Fruit fly (Drosophila melanogaster) whole organism, prepupa: ENCODE measurements around the gene CG16734.

Source experiments
- Blimp-1 ChIP-seq: fragments of 200-800 bp; sonication (Bioruptor generic); optimal IDR thresholded peaks from 3 replicates; lab custom pipeline; 2017; ENCODE audit warnings: missing biosample characterization, missing genetic modification characterization, mild to moderate bottlenecking, moderate library complexity, missing genetic modification reagents
- CG10669 ChIP-seq: fragments of 200-800 bp; sonication (Bioruptor generic); optimal IDR thresholded peaks from 3 replicates; lab custom pipeline; 2018; ENCODE audit warnings: missing biosample characterization, mild to moderate bottlenecking, missing genetic modification characterization, moderate library complexity
- CG11762 ChIP-seq: fragments of 200-800 bp; sonication (Bioruptor generic); optimal IDR thresholded peaks from 3 replicates; lab custom pipeline; 2016; ENCODE audit warnings: missing biosample characterization, missing genetic modification characterization; ENCODE audit not compliant: insufficient read depth
- CG15336 ChIP-seq: fragments of 200-800 bp; sonication (Bioruptor generic); IDR thresholded peaks from 2 replicates; pipeline ENCODE4 v1.3.6; 2022; ENCODE audit warnings: missing biosample characterization, missing genetic modification characterization
- CG1621 ChIP-seq: fragments of 200-800 bp; sonication (Bioruptor generic); optimal IDR thresholded peaks from 3 replicates; lab custom pipeline; 2018; ENCODE audit warnings: missing biosample characterization, mild to moderate bottlenecking, missing genetic modification characterization
- CG16779 ChIP-seq: fragments of 200-800 bp; sonication (Bioruptor generic); optimal IDR thresholded peaks from 3 replicates; lab custom pipeline; 2017; ENCODE audit warnings: missing biosample characterization, mild to moderate bottlenecking, missing genetic modification characterization
- CG31627 ChIP-seq: fragments of 200-800 bp; sonication (Bioruptor generic); optimal IDR thresholded peaks from 3 replicates; lab custom pipeline; 2016; ENCODE audit warnings: missing biosample characterization, missing genetic modification characterization
- CG32006 ChIP-seq: fragments of 200-800 bp; sonication (Bioruptor generic); optimal IDR thresholded peaks from 3 replicates; lab custom pipeline; 2017; ENCODE audit warnings: missing biosample characterization, mild to moderate bottlenecking, missing genetic modification characterization
- CG34406 ChIP-seq: fragments of 200-800 bp; sonication (Bioruptor generic); optimal IDR thresholded peaks from 3 replicates; lab custom pipeline; 2016; ENCODE audit warnings: missing biosample characterization, missing genetic modification characterization
- CG3919 ChIP-seq: fragments of 200-800 bp; sonication (Bioruptor generic); optimal IDR thresholded peaks from 3 replicates; lab custom pipeline; 2016; ENCODE audit warnings: missing biosample characterization, missing genetic modification characterization
- CG4318 ChIP-seq: fragments of 200-800 bp; sonication (Bioruptor generic); optimal IDR thresholded peaks from 3 replicates; lab custom pipeline; 2017; ENCODE audit warnings: missing biosample characterization, mild to moderate bottlenecking, missing genetic modification characterization
- CG6163 ChIP-seq: fragments of 200-800 bp; sonication (Bioruptor generic); IDR thresholded peaks from 3 replicates; pipeline ENCODE4 v1.3.6; 2022; ENCODE audit warnings: missing biosample characterization, missing genetic modification characterization
- CG6276 ChIP-seq: fragments of 200-800 bp; sonication (Bioruptor generic); optimal IDR thresholded peaks from 2 replicates; lab custom pipeline; 2017; ENCODE audit warnings: missing biosample characterization, mild to moderate bottlenecking, missing genetic modification characterization
- CG6792 ChIP-seq: fragments of 200-800 bp; sonication (Bioruptor generic); optimal IDR thresholded peaks from 3 replicates; lab custom pipeline; 2016; ENCODE audit warnings: missing biosample characterization, missing genetic modification characterization
- CG6854 ChIP-seq: fragments of 200-800 bp; sonication (Bioruptor generic); optimal IDR thresholded peaks from 2 replicates; lab custom pipeline; 2017; ENCODE audit warnings: missing biosample characterization, mild to moderate bottlenecking, missing genetic modification characterization
- CG7368 ChIP-seq: fragments of 200-800 bp; sonication (Bioruptor generic); optimal IDR thresholded peaks from 3 replicates; lab custom pipeline; 2016; ENCODE audit warnings: missing biosample characterization, missing genetic modification characterization
- CG8119 ChIP-seq: fragments of 200-800 bp; sonication (Bioruptor generic); IDR thresholded peaks from 3 replicates; pipeline ENCODE4 v1.3.6; 2022; ENCODE audit warnings: missing biosample characterization, missing genetic modification characterization
- CG8319 ChIP-seq: fragments of 200-800 bp; sonication (Bioruptor generic); optimal IDR thresholded peaks from 3 replicates; lab custom pipeline; 2016; ENCODE audit warnings: missing biosample characterization, missing genetic modification characterization
- CG8632 ChIP-seq: fragments of 200-800 bp; sonication (Bioruptor generic); optimal IDR thresholded peaks from 3 replicates; lab custom pipeline; 2016; ENCODE audit warnings: missing biosample characterization, missing genetic modification characterization
- CG9139 ChIP-seq: fragments of 200-800 bp; sonication (Bioruptor generic); optimal IDR thresholded peaks from 3 replicates; lab custom pipeline; 2017; ENCODE audit warnings: missing biosample characterization, mild to moderate bottlenecking, missing genetic modification characterization
- Eip75B ChIP-seq: fragments of 200-800 bp; sonication (Bioruptor generic); optimal IDR thresholded peaks from 3 replicates; lab custom pipeline; 2016; ENCODE audit warnings: missing biosample characterization, missing genetic modification characterization
- Eip78C ChIP-seq: fragments of 200-800 bp; sonication (Bioruptor generic); peaks from one replicate; lab custom pipeline; 2016; ENCODE audit warnings: missing biosample characterization, missing genetic modification characterization
- Eip93F ChIP-seq: fragments of 200-800 bp; sonication (Bioruptor generic); optimal IDR thresholded peaks from 2 replicates; lab custom pipeline; 2016; ENCODE audit warnings: missing biosample characterization, mild to moderate bottlenecking, missing genetic modification characterization
- Ets21C ChIP-seq: fragments of 200-800 bp; sonication (Bioruptor generic); optimal IDR thresholded peaks from 3 replicates; lab custom pipeline; 2016; ENCODE audit warnings: missing biosample characterization, missing genetic modification characterization
- Ets96B ChIP-seq: fragments of 200-800 bp; optimal IDR thresholded peaks from 2 replicates; lab custom pipeline; 2019; ENCODE audit warnings: missing biosample characterization, mild to moderate bottlenecking, missing genetic modification characterization, moderate library complexity
- Hr38 ChIP-seq: sonication (Bioruptor generic); optimal IDR thresholded peaks from 2 replicates; lab custom pipeline; 2016; ENCODE audit warnings: missing biosample characterization, missing genetic modification characterization
- Hr39 ChIP-seq: fragments of 200-800 bp; sonication (Bioruptor generic); optimal IDR thresholded peaks from 2 replicates; lab custom pipeline; 2016; ENCODE audit warnings: missing biosample characterization, missing genetic modification characterization
- Hr4 ChIP-seq: fragments of 200-800 bp; sonication (Bioruptor generic); optimal IDR thresholded peaks from 3 replicates; lab custom pipeline; 2016; ENCODE audit warnings: missing biosample characterization, missing genetic modification characterization
- Lpt ChIP-seq: fragments of 200-800 bp; sonication (Bioruptor generic); optimal IDR thresholded peaks from 3 replicates; lab custom pipeline; 2016; ENCODE audit warnings: missing biosample characterization, missing genetic modification characterization
- Met ChIP-seq: fragments of 200-800 bp; sonication (Bioruptor generic); optimal IDR thresholded peaks from 3 replicates; lab custom pipeline; 2016; ENCODE audit warnings: missing biosample characterization, missing genetic modification characterization
- OdsH ChIP-seq: fragments of 200-800 bp; sonication (Bioruptor generic); optimal IDR thresholded peaks from 3 replicates; lab custom pipeline; 2016; ENCODE audit warnings: missing biosample characterization, missing genetic modification characterization
- Smox ChIP-seq: fragments of 200-800 bp; sonication (Bioruptor generic); optimal IDR thresholded peaks from 3 replicates; lab custom pipeline; 2016; ENCODE audit warnings: missing biosample characterization, missing genetic modification characterization
- Sox14 ChIP-seq: fragments of 200-800 bp; sonication (Bioruptor generic); optimal IDR thresholded peaks from 3 replicates; lab custom pipeline; 2016; ENCODE audit warnings: missing biosample characterization, missing genetic modification characterization
- Sox15 ChIP-seq: fragments of 200-800 bp; sonication (Bioruptor generic); optimal IDR thresholded peaks from 3 replicates; lab custom pipeline; 2016; ENCODE audit warnings: missing biosample characterization, missing genetic modification characterization
- achi ChIP-seq: fragments of 200-800 bp; sonication (Bioruptor generic); optimal IDR thresholded peaks from 3 replicates; lab custom pipeline; 2016; ENCODE audit warnings: missing biosample characterization, missing genetic modification characterization
- acj6 ChIP-seq: fragments of 200-800 bp; sonication (Bioruptor generic); optimal IDR thresholded peaks from 3 replicates; lab custom pipeline; 2016; ENCODE audit warnings: missing biosample characterization, missing genetic modification characterization
- dac ChIP-seq: fragments of 200-800 bp; sonication (Bioruptor generic); optimal IDR thresholded peaks from 2 replicates; lab custom pipeline; 2017; ENCODE audit warnings: missing biosample characterization, mild to moderate bottlenecking, missing genetic modification characterization
- dsx ChIP-seq: fragments of 200-800 bp; optimal IDR thresholded peaks from 3 replicates; lab custom pipeline; 2019; ENCODE audit warnings: missing biosample characterization, mild to moderate bottlenecking, missing genetic modification characterization, moderate library complexity; ENCODE audit not compliant: poor library complexity, severe bottlenecking
- eg ChIP-seq: fragments of 200-800 bp; sonication (Bioruptor generic); IDR thresholded peaks from 3 replicates; pipeline ENCODE4 v1.3.6; 2022; ENCODE audit warnings: missing biosample characterization, missing genetic modification characterization
- esn ChIP-seq: fragments of 200-800 bp; sonication (Bioruptor generic); optimal IDR thresholded peaks from 2 replicates; lab custom pipeline; 2016; ENCODE audit warnings: missing biosample characterization, mild to moderate bottlenecking, missing genetic modification characterization, moderate library complexity
- fkh ChIP-seq: fragments of 200-800 bp; sonication (Bioruptor generic); optimal IDR thresholded peaks from 3 replicates; lab custom pipeline; 2017; ENCODE audit warnings: missing biosample characterization, mild to moderate bottlenecking, missing genetic modification characterization, moderate library complexity
- lz ChIP-seq: fragments of 200-800 bp; sonication (Bioruptor generic); optimal IDR thresholded peaks from 3 replicates; lab custom pipeline; 2016; ENCODE audit warnings: missing biosample characterization, missing genetic modification characterization
- net ChIP-seq: fragments of 200-800 bp; sonication (Bioruptor generic); optimal IDR thresholded peaks from 3 replicates; lab custom pipeline; 2016; ENCODE audit warnings: missing biosample characterization, missing genetic modification characterization
- pdm3 ChIP-seq: fragments of 200-800 bp; sonication (Bioruptor generic); optimal IDR thresholded peaks from 3 replicates; lab custom pipeline; 2016; ENCODE audit warnings: missing biosample characterization, missing genetic modification characterization
- salr ChIP-seq, 2 experiments: fragments of 200-800 bp; sonication (Bioruptor generic); optimal IDR thresholded peaks; 3 replicates each; lab custom pipeline; 2016 to 2018; ENCODE audit warnings: missing biosample characterization in 2 of 2, missing genetic modification characterization in 2 of 2, mild to moderate bottlenecking in 1 of 2
- spab ChIP-seq: fragments of 200-800 bp; sonication (Bioruptor generic); optimal IDR thresholded peaks from 2 replicates; lab custom pipeline; 2017; ENCODE audit warnings: missing biosample characterization, mild to moderate bottlenecking, missing genetic modification characterization, missing genetic modification reagents
- ss ChIP-seq, 2 experiments: fragments of 200-800 bp; sonication (Bioruptor generic); optimal IDR thresholded peaks; 2 replicates in 1 of 2; 3 replicates in 1 of 2; lab custom pipeline; 2017 to 2018; ENCODE audit warnings: mild to moderate bottlenecking in 2 of 2, missing biosample characterization in 2 of 2, missing genetic modification characterization in 2 of 2, moderate library complexity in 1 of 2
- svp ChIP-seq: fragments of 200-800 bp; sonication (Bioruptor generic); peaks from one replicate; lab custom pipeline; 2016; ENCODE audit warnings: missing biosample characterization, missing genetic modification characterization
- topi ChIP-seq: fragments of 200-800 bp; sonication (Bioruptor generic); optimal IDR thresholded peaks from 3 replicates; lab custom pipeline; 2016; ENCODE audit warnings: missing biosample characterization, missing genetic modification characterization
- vri ChIP-seq: fragments of 200-800 bp; sonication (Bioruptor generic); optimal IDR thresholded peaks from 3 replicates; lab custom pipeline; 2016; ENCODE audit warnings: missing biosample characterization, mild to moderate bottlenecking, missing genetic modification characterization

CG16734 gene

DNA sequence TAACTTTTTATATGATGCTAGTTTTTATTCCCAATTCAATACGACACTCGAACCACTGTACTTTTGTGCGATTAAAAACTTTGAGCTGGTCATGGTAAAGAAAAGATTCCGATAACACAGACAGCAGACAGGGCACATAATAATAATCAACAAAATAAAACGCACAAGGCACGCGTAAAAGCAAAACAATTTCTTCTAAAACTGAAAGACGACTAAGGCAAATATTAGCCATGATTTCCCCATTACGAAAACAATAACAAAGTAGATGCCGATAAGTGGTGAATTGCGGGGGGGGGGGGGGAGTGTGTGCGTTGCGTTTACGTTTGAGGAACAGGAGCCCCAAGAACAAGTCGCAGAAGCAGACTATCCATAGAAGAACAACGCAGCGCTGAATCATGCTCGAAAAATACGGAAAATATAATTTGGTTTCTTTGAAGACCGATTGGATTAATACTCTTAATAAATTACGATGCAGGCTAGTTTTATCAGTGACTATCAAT lies 20.0 kb upstream of the CG16734 start:
- no peak for TF ChIP-seq net (GFP tag; lab: Kevin White, UChicago)
- no peak for TF ChIP-seq Sox14 (GFP tag; lab: Kevin White, UChicago)
- peak; percentile 38; the same call in 1 of the 3 replicates for TF ChIP-seq CG6163 (GFP tag; lab: Robert Waterston, UW)
- TF ChIP-seq Smox (GFP tag; lab: Kevin White, UChicago) = no peak
- no peak for TF ChIP-seq CG9139 (GFP tag; lab: Kevin White, UChicago)
- no peak for TF ChIP-seq Blimp-1 (GFP tag; lab: Kevin White, UChicago)
- no peak for TF ChIP-seq CG15336 (GFP tag; lab: Robert Waterston, UW)
- no peak for TF ChIP-seq CG7368
- 0 out of 3 replicates have a peak, but pooled peaks have one; percentile 22 for TF ChIP-seq CG8119 (GFP tag; lab: Robert Waterston, UW)
- peak; percentile 60 for TF ChIP-seq fkh (GFP tag; lab: Kevin White, UChicago)
- TF ChIP-seq CG34406 (GFP tag; lab: Kevin White, UChicago) = no peak
- TF ChIP-seq CG6854 (GFP tag; lab: Kevin White, UChicago) = no peak
- no peak for TF ChIP-seq CG1621 (tag; lab: Kevin White, UChicago)
- TF ChIP-seq pdm3 = no peak
- no peak for TF ChIP-seq CG3919 (GFP tag; lab: Kevin White, UChicago)
- TF ChIP-seq esn = no peak
- TF ChIP-seq CG11762 (GFP tag; lab: Kevin White, UChicago) = no peak
- TF ChIP-seq CG6792 (GFP tag; lab: Kevin White, UChicago) = no peak
- TF ChIP-seq Hr4 (GFP tag; lab: Kevin White, UChicago) = no peak
- no peak for TF ChIP-seq lz (GFP tag; lab: Kevin White, UChicago)
- no peak for TF ChIP-seq Sox15
- no peak for TF ChIP-seq Ets21C (GFP tag; lab: Kevin White, UChicago)
- peak; percentile 22 for TF ChIP-seq dsx (GFP tag; lab: Kevin White, UChicago)
- no peak for TF ChIP-seq Eip75B (GFP tag; lab: Kevin White, UChicago)
- no peak for TF ChIP-seq eg
- TF ChIP-seq vri = no peak
- TF ChIP-seq Met (GFP tag; lab: Kevin White, UChicago) = no peak
- TF ChIP-seq Hr38 (GFP tag; lab: Kevin White, UChicago) = no peak
- no peak for TF ChIP-seq CG10669 (GFP tag; lab: Kevin White, UChicago)
- TF ChIP-seq CG8632 = no peak
- TF ChIP-seq Eip78C (GFP tag; lab: Kevin White, UChicago) = peak; percentile 5
- no peak for TF ChIP-seq Hr39 (GFP tag; lab: Kevin White, UChicago)
- no peak for TF ChIP-seq ss (GFP tag; optimal IDR thresholded peaks at IDR 0.05; lab: Kevin White, UChicago)
- no peak for TF ChIP-seq Lpt (GFP tag; lab: Kevin White, UChicago)
- TF ChIP-seq CG31627 (GFP tag; lab: Kevin White, UChicago) = no peak
- TF ChIP-seq topi (GFP tag; lab: Kevin White, UChicago) = no peak
- peak; percentile 57 for TF ChIP-seq svp (GFP tag; lab: Kevin White, UChicago)
- TF ChIP-seq dac (GFP tag; lab: Kevin White, UChicago) = no peak
- TF ChIP-seq salr (GFP tag; optimal IDR thresholded peaks at IDR 0.05; lab: Kevin White, UChicago) = no peak
- no peak for TF ChIP-seq CG4318 (GFP tag; lab: Kevin White, UChicago)
- TF ChIP-seq spab (GFP tag; lab: Kevin White, UChicago) = no peak
- TF ChIP-seq achi (GFP tag; lab: Kevin White, UChicago) = no peak
- no peak for TF ChIP-seq OdsH
- no peak for TF ChIP-seq acj6 (GFP tag; lab: Kevin White, UChicago)
- no peak for TF ChIP-seq CG8319 (GFP tag; lab: Kevin White, UChicago)
- TF ChIP-seq CG16779 (tag; lab: Kevin White, UChicago) = no peak
- no peak for TF ChIP-seq Eip93F (GFP tag; lab: Kevin White, UChicago)
- no peak for TF ChIP-seq CG6276
- TF ChIP-seq Ets96B (tag; lab: Kevin White, UChicago) = no peak
- TF ChIP-seq CG32006 = no peak
- TF ChIP-seq, all 60 proteins: peak for 6
